Worm (Caenorhabditis elegans): ENCODE results near the gene K01G5.8.

ce11 chrIII:10717479-10717878, 23.1 kb downstream of the K01G5.8 start:
- no peak for TF ChIP-seq pha-2 (tag; optimal IDR thresholded peaks at IDR 0.05)
- TF ChIP-seq ceh-18 (tag; optimal IDR thresholded peaks at IDR 0.05) = no peak
- no peak for TF ChIP-seq hlh-6 (tag; optimal IDR thresholded peaks at IDR 0.05)
- no peak for TF ChIP-seq pag-3 (tag; optimal IDR thresholded peaks at IDR 0.05; ENCODE audit: borderline replicate concordance)
- no peak for TF ChIP-seq Y22D7AL.16 (tag; optimal IDR thresholded peaks at IDR 0.05)
- TF ChIP-seq unc-55 (GFP tag; optimal IDR thresholded peaks at IDR 0.05) = no peak
- no peak for TF ChIP-seq pros-1 (tag; optimal IDR thresholded peaks at IDR 0.05)
- no peak for TF ChIP-seq F13H6.1 (tag; optimal IDR thresholded peaks at IDR 0.05)
- no peak for TF ChIP-seq pqm-1 (tag; optimal IDR thresholded peaks at IDR 0.05)
- TF ChIP-seq ttx-3 (tag; optimal IDR thresholded peaks at IDR 0.05) = no peak
- TF ChIP-seq pha-4 (tag; optimal IDR thresholded peaks at IDR 0.05) = no peak
- TF ChIP-seq ceh-9 (tag; optimal IDR thresholded peaks at IDR 0.05) = no peak

All from whole organism, late embryonic.